Worm (Caenorhabditis elegans): Measurements from ENCODE around the gene F14D2.14.

F14D2.14 gene

ce11 chrII:3299457-3299856 is 48.3 kb downstream of the F14D2.14 start, which contains the start of gene btb-22:
btb-22 (plus strand) TSS chrII:3299757.
- no peak for TF ChIP-seq C04F5.9 (tag; optimal IDR thresholded peaks at IDR 0.05)
- TF ChIP-seq efl-1 (optimal IDR thresholded peaks at IDR 0.05): no peak
- TF ChIP-seq efl-1 (GFP tag; optimal IDR thresholded peaks at IDR 0.05 in 1 of 2): peak in 1 of 2 experiments; percentile 66

- no peak for TF ChIP-seq dpl-1 (GFP tag; optimal IDR thresholded peaks at IDR 0.05)
- no peak for TF ChIP-seq hlh-4 (tag; optimal IDR thresholded peaks at IDR 0.05)
Observed at ce11 chrII:3297914-3298313, 49.9 kb downstream of the F14D2.14 start, which contains the start of gene btb-18. btb-18 (plus strand) TSS chrII:3298214.
